Fruit fly (Drosophila melanogaster): ENCODE results near the gene GramD1B.

DNA sequence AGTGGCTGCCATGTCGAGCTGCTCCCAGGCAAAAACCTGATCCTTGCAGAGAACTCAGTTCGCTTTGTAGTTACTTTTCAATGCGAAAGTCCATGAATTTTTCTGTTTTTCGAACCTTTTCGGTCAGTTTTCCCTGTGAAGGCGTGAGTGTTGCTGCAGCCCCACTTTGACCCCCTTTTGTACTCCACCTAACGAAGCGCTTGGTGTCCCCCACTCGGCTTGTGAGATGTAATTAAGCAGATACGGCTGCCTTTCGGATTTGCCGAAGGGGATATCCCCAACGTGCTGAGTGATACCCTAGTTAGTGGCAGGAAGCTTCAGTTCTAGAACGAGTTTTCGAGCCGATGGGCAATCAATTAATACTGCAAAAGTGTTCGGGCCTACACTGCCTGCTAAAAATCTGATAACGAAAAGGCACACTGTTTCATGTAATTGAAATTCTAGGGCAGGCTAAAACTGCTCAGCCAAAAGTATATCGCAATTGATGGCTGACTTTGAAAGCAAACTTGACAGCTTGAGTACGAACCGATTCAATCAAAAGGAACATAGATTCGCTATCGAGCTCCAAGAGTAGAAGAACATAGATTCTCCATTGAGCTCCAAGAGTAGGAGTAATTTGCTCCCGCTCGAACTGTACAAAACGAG lies 21.5 kb downstream of the GramD1B start:
- no peak for TF ChIP-seq Clk (GFP tag; optimal IDR thresholded peaks at IDR 0.05)
- TF ChIP-seq ovo (GFP tag; optimal IDR thresholded peaks at IDR 0.05), result no peak
- TF ChIP-seq bab1 (GFP tag; optimal IDR thresholded peaks at IDR 0.05), result no peak
- TF ChIP-seq CG11617 (GFP tag; optimal IDR thresholded peaks at IDR 0.05), result no peak
- TF ChIP-seq CG33017 (tag; optimal IDR thresholded peaks at IDR 0.05), result no peak
- TF ChIP-seq Crg-1 (GFP tag; optimal IDR thresholded peaks at IDR 0.05), result no peak
